Fruit fly (Drosophila melanogaster) whole organism, prepupa: ENCODE results near the gene emc.

Experiments used
- CG16779 ChIP-seq: fragments of 200-800 bp; sonication (Bioruptor generic); optimal IDR thresholded peaks from 3 replicates; lab custom pipeline; 2017; ENCODE audit warnings: missing biosample characterization, mild to moderate bottlenecking, missing genetic modification characterization
- CG4318 ChIP-seq: fragments of 200-800 bp; sonication (Bioruptor generic); optimal IDR thresholded peaks from 3 replicates; lab custom pipeline; 2017; ENCODE audit warnings: missing biosample characterization, mild to moderate bottlenecking, missing genetic modification characterization
- CG6854 ChIP-seq: fragments of 200-800 bp; sonication (Bioruptor generic); optimal IDR thresholded peaks from 2 replicates; lab custom pipeline; 2017; ENCODE audit warnings: missing biosample characterization, mild to moderate bottlenecking, missing genetic modification characterization
- CG7368 ChIP-seq: fragments of 200-800 bp; sonication (Bioruptor generic); optimal IDR thresholded peaks from 3 replicates; lab custom pipeline; 2016; ENCODE audit warnings: missing biosample characterization, missing genetic modification characterization
- Ets96B ChIP-seq: fragments of 200-800 bp; optimal IDR thresholded peaks from 2 replicates; lab custom pipeline; 2019; ENCODE audit warnings: missing biosample characterization, mild to moderate bottlenecking, missing genetic modification characterization, moderate library complexity
- Lpt ChIP-seq: fragments of 200-800 bp; sonication (Bioruptor generic); optimal IDR thresholded peaks from 3 replicates; lab custom pipeline; 2016; ENCODE audit warnings: missing biosample characterization, missing genetic modification characterization
- OdsH ChIP-seq: fragments of 200-800 bp; sonication (Bioruptor generic); optimal IDR thresholded peaks from 3 replicates; lab custom pipeline; 2016; ENCODE audit warnings: missing biosample characterization, missing genetic modification characterization
- Sox102F ChIP-seq: fragments of 200-800 bp; sonication (Bioruptor generic); optimal IDR thresholded peaks from 2 replicates; lab custom pipeline; 2016; ENCODE audit warnings: missing biosample characterization, mild to moderate bottlenecking, missing genetic modification characterization
- dsx ChIP-seq: fragments of 200-800 bp; optimal IDR thresholded peaks from 3 replicates; lab custom pipeline; 2019; ENCODE audit warnings: missing biosample characterization, mild to moderate bottlenecking, missing genetic modification characterization, moderate library complexity; ENCODE audit not compliant: poor library complexity, severe bottlenecking

DNA sequence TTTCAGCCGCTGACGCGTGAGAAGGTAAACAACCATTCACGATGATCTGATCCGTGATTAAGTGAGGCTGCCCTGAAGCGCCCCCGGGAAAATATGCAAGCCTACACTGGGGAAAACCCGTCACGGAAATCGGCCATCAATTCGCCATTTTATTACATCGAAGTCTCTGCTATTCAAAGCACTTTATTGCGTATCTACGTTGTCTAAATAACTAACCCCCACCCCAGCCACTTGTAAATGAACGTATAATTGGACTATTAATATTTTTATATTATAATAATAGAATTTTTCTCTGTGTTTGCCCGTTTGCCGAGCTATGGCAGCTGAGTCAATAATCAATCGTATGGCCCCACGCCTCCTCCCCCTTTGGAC lies 17.1 kb downstream of the emc start:
- TF ChIP-seq dsx (peak; percentile 34), CG4318 (GFP tag; lab: Kevin White, UChicago) (peak; percentile 64), OdsH (GFP tag; lab: Kevin White, UChicago) (peak; percentile 57), Sox102F (GFP tag; lab: Kevin White, UChicago) (peak; percentile 8), Ets96B (tag; lab: Kevin White, UChicago) (peak; percentile 75), Lpt (GFP tag; lab: Kevin White, UChicago) (no peak), CG7368 (no peak), CG16779 (tag; lab: Kevin White, UChicago) (no peak), CG6854 (no peak)
